Worm (Caenorhabditis elegans) whole organism, young adult: ENCODE results near the gene F26F4.5.

ENCODE experiments used
- B0019.2 ChIP-seq: fragments of 200-800 bp; sonication (Bioruptor generic); conservative IDR thresholded peaks from 2 replicates; pipeline ENCODE4 v1.3.6; 2022; ENCODE audit warnings: missing genetic modification reagents, missing genetic modification characterization, missing compliant biosample characterization
- D2030.7 ChIP-seq: fragments of 200-800 bp; sonication (Bioruptor generic); IDR thresholded peaks from 2 replicates; pipeline ENCODE4 v1.3.6; 2022; ENCODE audit warnings: missing genetic modification reagents, missing genetic modification characterization, missing compliant biosample characterization
- F10E7.11 ChIP-seq: sonication (generic microtip); optimal IDR thresholded peaks from 2 replicates; lab custom pipeline; 2017; ENCODE audit warnings: mild to moderate bottlenecking, missing genetic modification characterization, moderate library complexity, missing compliant biosample characterization
- F23B12.7 ChIP-seq: sonication (generic microtip); optimal IDR thresholded peaks from 2 replicates; lab custom pipeline; 2017; ENCODE audit warnings: missing genetic modification characterization, mild to moderate bottlenecking, missing compliant biosample characterization, antibody characterized with exemption, moderate library complexity; ENCODE audit not compliant: insufficient read depth
- F33H1.4 ChIP-seq: fragments of 200-800 bp; sonication (Bioruptor generic); IDR thresholded peaks from 2 replicates; pipeline ENCODE4 v1.3.6; 2022; ENCODE audit warnings: missing genetic modification reagents, missing genetic modification characterization, missing compliant biosample characterization
- F37B4.10 ChIP-seq: fragments of 200-800 bp; sonication (Bioruptor generic); IDR thresholded peaks from 2 replicates; pipeline ENCODE4 v1.3.6; 2022; ENCODE audit warnings: missing genetic modification characterization, missing compliant biosample characterization
- F39B2.1 ChIP-seq: fragments of 200-800 bp; sonication (Bioruptor generic); IDR thresholded peaks from 2 replicates; pipeline ENCODE4 v1.3.6; 2022; ENCODE audit warnings: missing genetic modification reagents, missing genetic modification characterization, missing compliant biosample characterization
- F52B5.7 ChIP-seq: sonication (generic microtip); optimal IDR thresholded peaks from 2 replicates; lab custom pipeline; 2016; ENCODE audit warnings: mild to moderate bottlenecking, missing genetic modification characterization, missing compliant biosample characterization
- Y67H2A.10 ChIP-seq: fragments of 200-800 bp; sonication (Bioruptor generic); conservative IDR thresholded peaks from 2 replicates; pipeline ENCODE4 v1.3.6; 2022; ENCODE audit warnings: missing genetic modification reagents, missing genetic modification characterization, missing compliant biosample characterization
- Y79H2A.3 ChIP-seq: fragments of 200-800 bp; sonication (Bioruptor generic); conservative IDR thresholded peaks from 2 replicates; pipeline ENCODE4 v1.3.6; 2022; ENCODE audit warnings: missing genetic modification reagents, missing genetic modification characterization, missing compliant biosample characterization
- akir-1 ChIP-seq: fragments of 200-800 bp; sonication (Bioruptor generic); optimal IDR thresholded peaks from 2 replicates; lab custom pipeline; 2018; ENCODE audit warnings: mild to moderate bottlenecking, missing genetic modification characterization, moderate library complexity, missing compliant biosample characterization
- ama-1 ChIP-seq, 3 experiments: fragments of 150-350 bp in 1 of 3; sonication (generic microtip) in 2 of 3; optimal IDR thresholded peaks; 2 replicates each; lab custom pipeline; 2014 to 2018; ENCODE audit warnings: missing biosample characterization in 2 of 3, missing genetic modification characterization in 2 of 3, missing genetic modification reagents in 2 of 3
- attf-5 ChIP-seq: fragments of 200-800 bp; sonication (Bioruptor generic); optimal IDR thresholded peaks from 2 replicates; lab custom pipeline; 2018; ENCODE audit warnings: mild to moderate bottlenecking, missing genetic modification characterization, missing compliant biosample characterization
- bed-1 ChIP-seq: fragments of 200-800 bp; sonication (Bioruptor generic); IDR thresholded peaks from 2 replicates; pipeline ENCODE4 v1.3.6; 2022; ENCODE audit warnings: missing genetic modification reagents, missing genetic modification characterization, missing compliant biosample characterization
- ceh-40 ChIP-seq: fragments of 200-800 bp; sonication (Bioruptor generic); IDR thresholded peaks from 2 replicates; pipeline ENCODE4 v1.3.6; 2022; ENCODE audit warnings: missing genetic modification characterization, missing compliant biosample characterization
- chd-7 ChIP-seq: sonication (generic microtip); optimal IDR thresholded peaks from 2 replicates; lab custom pipeline; 2016; ENCODE audit warnings: mild to moderate bottlenecking, missing genetic modification characterization, moderate library complexity, missing compliant biosample characterization
- egl-18 ChIP-seq: fragments of 200-800 bp; sonication (Bioruptor generic); IDR thresholded peaks from 2 replicates; pipeline ENCODE4 v1.3.6; 2022; ENCODE audit warnings: missing genetic modification reagents, missing genetic modification characterization, missing compliant biosample characterization
- egl-44 ChIP-seq: fragments of 200-800 bp; sonication (Bioruptor generic); IDR thresholded peaks from 2 replicates; pipeline ENCODE4 v1.3.6; 2022; ENCODE audit warnings: missing genetic modification reagents, missing genetic modification characterization, missing compliant biosample characterization
- ekl-4 ChIP-seq: fragments of 200-800 bp; sonication (Bioruptor generic); IDR thresholded peaks from 2 replicates; pipeline ENCODE4 v1.3.6; 2022; ENCODE audit warnings: missing genetic modification reagents, missing genetic modification characterization, missing compliant biosample characterization
- ets-4 ChIP-seq: fragments of 200-800 bp; sonication (Bioruptor generic); optimal IDR thresholded peaks from 2 replicates; lab custom pipeline; 2018; ENCODE audit warnings: mild to moderate bottlenecking, missing genetic modification characterization, missing compliant biosample characterization
- gei-17 ChIP-seq: fragments of 200-800 bp; sonication (Bioruptor generic); optimal IDR thresholded peaks from 2 replicates; lab custom pipeline; 2018; ENCODE audit warnings: mild to moderate bottlenecking, missing genetic modification characterization, missing compliant biosample characterization
- him-1 ChIP-seq: sonication (generic microtip); optimal IDR thresholded peaks from 2 replicates; lab custom pipeline; 2016; ENCODE audit warnings: missing genotype, missing genetic modification reagents, missing genetic modification characterization, missing compliant biosample characterization
- hlh-26 ChIP-seq: fragments of 200-800 bp; sonication (Bioruptor generic); conservative IDR thresholded peaks from 2 replicates; pipeline ENCODE4 v1.3.6; 2022; ENCODE audit warnings: missing genetic modification reagents, missing genetic modification characterization, missing compliant biosample characterization
- hmg-1.2 ChIP-seq: fragments of 200-800 bp; sonication (Bioruptor generic); IDR thresholded peaks from 2 replicates; pipeline ENCODE4 v1.3.6; 2022; ENCODE audit warnings: missing genetic modification reagents, missing genetic modification characterization, missing compliant biosample characterization
- hmg-20 ChIP-seq: fragments of 200-800 bp; sonication (Bioruptor generic); IDR thresholded peaks from 2 replicates; pipeline ENCODE4 v1.3.6; 2022; ENCODE audit warnings: missing genetic modification reagents, missing genetic modification characterization, missing compliant biosample characterization
- let-526 ChIP-seq: fragments of 200-800 bp; sonication (Bioruptor generic); IDR thresholded peaks from 2 replicates; pipeline ENCODE4 v1.3.6; 2022; ENCODE audit warnings: missing genetic modification reagents, missing genetic modification characterization, missing compliant biosample characterization
- let-607 ChIP-seq, 2 experiments: fragments of 200-800 bp in 1 of 2; sonication (Bioruptor generic) in 1 of 2; sonication (generic microtip) in 1 of 2; optimal IDR thresholded peaks; 2 replicates each; lab custom pipeline; 2016 to 2018; ENCODE audit warnings: mild to moderate bottlenecking in 2 of 2, missing compliant biosample characterization in 2 of 2, missing genetic modification characterization in 2 of 2, moderate library complexity in 2 of 2, missing genotype in 1 of 2
- lsl-1 ChIP-seq: fragments of 200-800 bp; sonication (Bioruptor generic); optimal IDR thresholded peaks from 2 replicates; lab custom pipeline; 2018; ENCODE audit warnings: mild to moderate bottlenecking, missing genetic modification characterization, moderate library complexity, missing compliant biosample characterization
- mel-28 ChIP-seq: sonication (generic microtip); optimal IDR thresholded peaks from 2 replicates; lab custom pipeline; 2016; ENCODE audit warnings: borderline replicate concordance, mild to moderate bottlenecking, missing genetic modification characterization, missing compliant biosample characterization
- mes-4 ChIP-seq: sonication (generic microtip); optimal IDR thresholded peaks from 2 replicates; lab custom pipeline; 2016; ENCODE audit warnings: missing genotype, missing genetic modification characterization, missing compliant biosample characterization
- nfya-2 ChIP-seq: fragments of 200-800 bp; sonication (Bioruptor generic); IDR thresholded peaks from 2 replicates; pipeline ENCODE4 v1.3.6; 2022; ENCODE audit warnings: missing genetic modification reagents, missing genetic modification characterization, missing compliant biosample characterization
- nhr-179 ChIP-seq: sonication (generic microtip); optimal IDR thresholded peaks from 2 replicates; lab custom pipeline; 2016; ENCODE audit warnings: mild to moderate bottlenecking, missing genetic modification characterization, missing compliant biosample characterization
- nhr-80 ChIP-seq: sonication (generic microtip); optimal IDR thresholded peaks from 2 replicates; lab custom pipeline; 2016; ENCODE audit warnings: missing genetic modification characterization, missing compliant biosample characterization
- pha-4 ChIP-seq: fragments of 150-350 bp; sonication (generic microtip); optimal IDR thresholded peaks from 2 replicates; lab custom pipeline; 2014; ENCODE audit warnings: missing biosample characterization, missing genetic modification reagents, missing genetic modification characterization
- rcor-1 ChIP-seq: fragments of 200-800 bp; sonication (Bioruptor generic); IDR thresholded peaks from 2 replicates; pipeline ENCODE4 v1.3.6; 2022; ENCODE audit warnings: missing genetic modification reagents, missing genetic modification characterization, missing compliant biosample characterization
- rec-8 ChIP-seq, 2 experiments: sonication (generic microtip); optimal IDR thresholded peaks; 2 replicates each; lab custom pipeline; 2016; ENCODE audit warnings: mild to moderate bottlenecking in 2 of 2, missing genetic modification characterization in 2 of 2, missing genetic modification reagents in 2 of 2, missing genotype in 2 of 2, missing biosample characterization in 1 of 2, missing compliant biosample characterization in 1 of 2, moderate library complexity in 1 of 2
- snpc-4 ChIP-seq, 5 experiments: fragments of 150-350 bp in 1 of 5; sonication (generic microtip) in 4 of 5; optimal IDR thresholded peaks; 2 replicates each; lab custom pipeline; 2014 to 2018; ENCODE audit warnings: missing genetic modification characterization in 5 of 5, missing biosample characterization in 3 of 5, antibody characterized with exemption in 2 of 5, mild to moderate bottlenecking in 2 of 5, missing compliant biosample characterization in 2 of 5, missing genotype in 2 of 5, moderate library complexity in 2 of 5, missing genetic modification reagents in 1 of 5
- sptf-2 ChIP-seq: fragments of 200-800 bp; sonication (Bioruptor generic); optimal IDR thresholded peaks from 2 replicates; lab custom pipeline; 2018; ENCODE audit warnings: mild to moderate bottlenecking, missing genetic modification characterization, missing compliant biosample characterization
- unc-130 ChIP-seq: sonication (generic microtip); optimal IDR thresholded peaks from 2 replicates; lab custom pipeline; 2016; ENCODE audit warnings: missing genetic modification reagents, missing genetic modification characterization, missing compliant biosample characterization
- zfh-2 ChIP-seq: fragments of 200-800 bp; sonication (Bioruptor generic); conservative IDR thresholded peaks from 2 replicates; pipeline ENCODE4 v1.3.6; 2022; ENCODE audit warnings: missing genetic modification reagents, missing genetic modification characterization, missing compliant biosample characterization
- ztf-22 ChIP-seq: fragments of 200-800 bp; sonication (Bioruptor generic); optimal IDR thresholded peaks from 2 replicates; lab custom pipeline; 2018; ENCODE audit warnings: mild to moderate bottlenecking, missing genetic modification characterization, moderate library complexity, missing compliant biosample characterization
- ztf-26 ChIP-seq: sonication (generic microtip); optimal IDR thresholded peaks from 2 replicates; lab custom pipeline; 2017; ENCODE audit warnings: missing genetic modification characterization, missing compliant biosample characterization

The F26F4.5 gene

ce11 chrIII:4912317-4912716 is 21.3 kb upstream of the F26F4.5 start, which contains the start of the genes F26F4.9 and cee-1 (continued):
- TF ChIP-seq F33H1.4 (GFP tag; lab: Robert Waterston, UW) (no peak; the same call in 1 of the 2 replicates), D2030.7 (peak; percentile 26; the same call in 1 of the 2 replicates), snpc-4 (GFP tag; optimal IDR thresholded peaks at IDR 0.05; lab: Kevin White, UChicago) (no peak), snpc-4 (tag; optimal IDR thresholded peaks at IDR 0.05; lab: Kevin White, UChicago) (no peak), let-526 (no peak), unc-130 (GFP tag; lab: Kevin White, UChicago) (peak; percentile 53), rcor-1 (GFP tag; lab: Robert Waterston, UW) (0 out of 2 replicates have a peak, but pooled peaks have one; percentile 15), ets-4 (GFP tag; lab: Kevin White, UChicago) (no peak), him-1 (peak; percentile 44), ama-1 (optimal IDR thresholded peaks at IDR 0.05; lab: Kevin White, UChicago) (no peak), ama-1 (GFP tag; optimal IDR thresholded peaks at IDR 0.05; lab: Kevin White, UChicago) (no peak), pha-4 (tag; lab: Kevin White, UChicago) (no peak), B0019.2 (GFP tag; lab: Robert Waterston, UW) (no peak), lsl-1 (GFP tag; lab: Kevin White, UChicago) (peak; percentile 34), mes-4 (no peak), nhr-179 (tag; lab: Kevin White, UChicago) (no peak), F39B2.1 (no peak), gei-17 (GFP tag; lab: Kevin White, UChicago) (no peak), F10E7.11 (tag; lab: Kevin White, UChicago) (no peak), bed-1 (GFP tag; lab: Robert Waterston, UW) (no peak), hmg-20 (GFP tag; lab: Robert Waterston, UW) (no peak), ceh-40 (GFP tag; lab: Robert Waterston, UW) (0 out of 2 replicates have a peak, but pooled peaks have one; percentile 10), nfya-2 (GFP tag; lab: Robert Waterston, UW) (no peak), Y67H2A.10 (GFP tag; lab: Robert Waterston, UW) (no peak), let-607 (tag; optimal IDR thresholded peaks at IDR 0.05; lab: Kevin White, UChicago) (peak in 1 of 2 experiments; percentile 60), F52B5.7 (tag; lab: Kevin White, UChicago) (no peak), chd-7 (tag; lab: Kevin White, UChicago) (no peak)

ce11 chrIII:4910956-4911355 is 19.9 kb upstream of the F26F4.5 start, which contains the start of gene F26F4.2:
F26F4.2 (plus strand) TSS chrIII:4911256.
- no peak for TF ChIP-seq F37B4.10 (GFP tag; lab: Robert Waterston, UW)
- TF ChIP-seq B0019.2 (GFP tag; lab: Robert Waterston, UW), result no peak
- no peak for TF ChIP-seq gei-17 (GFP tag; lab: Kevin White, UChicago)
- TF ChIP-seq him-1, result no peak
- no peak for TF ChIP-seq rec-8 (tag; optimal IDR thresholded peaks at IDR 0.05; lab: Kevin White, UChicago)
- no peak for TF ChIP-seq F23B12.7 (tag; lab: Kevin White, UChicago)
- TF ChIP-seq rcor-1 (GFP tag; lab: Robert Waterston, UW), result no peak
- no peak for TF ChIP-seq Y67H2A.10 (GFP tag; lab: Robert Waterston, UW)
- no peak for TF ChIP-seq let-607 (tag; optimal IDR thresholded peaks at IDR 0.05; lab: Kevin White, UChicago)

- no peak for TF ChIP-seq F39B2.1
- no peak for TF ChIP-seq sptf-2 (GFP tag; lab: Kevin White, UChicago)
- TF ChIP-seq mel-28 (tag; lab: Kevin White, UChicago), result no peak
- no peak for TF ChIP-seq ztf-26
- no peak for TF ChIP-seq nhr-80 (tag; lab: Kevin White, UChicago)
- no peak for TF ChIP-seq hmg-1.2 (GFP tag; lab: Robert Waterston, UW)
- TF ChIP-seq egl-44, result no peak
- no peak for TF ChIP-seq zfh-2 (GFP tag; lab: Robert Waterston, UW)
- TF ChIP-seq attf-5 (GFP tag; lab: Kevin White, UChicago), result no peak
- no peak for TF ChIP-seq Y79H2A.3 (GFP tag; lab: Robert Waterston, UW)
- TF ChIP-seq hlh-26 (GFP tag; lab: Robert Waterston, UW), result no peak
- TF ChIP-seq egl-18 (GFP tag; lab: Robert Waterston, UW), result no peak
- no peak for TF ChIP-seq ztf-22
- no peak for TF ChIP-seq ets-4 (GFP tag; lab: Kevin White, UChicago)
- no peak for TF ChIP-seq ekl-4 (GFP tag; lab: Robert Waterston, UW)
- no peak for TF ChIP-seq akir-1
Measured at ce11 chrIII:4909938-4910337, 18.9 kb upstream of the F26F4.5 start, which contains the start of gene F26F4.12. F26F4.12 (minus strand) TSS chrIII:4910038.
